Worm (Caenorhabditis elegans) whole organism, L2 larva: ENCODE measurements around the gene C13A2.9.

Experiments
- C34F6.9 ChIP-seq: fragments of 150-350 bp; optimal IDR thresholded peaks from 2 replicates; lab custom pipeline; 2014; ENCODE audit warnings: missing biosample characterization, missing genetic modification characterization
- F13H6.1 ChIP-seq: sonication (generic microtip); optimal IDR thresholded peaks from 2 replicates; lab custom pipeline; 2016; ENCODE audit warnings: missing genetic modification characterization, missing compliant biosample characterization
- R02D3.7 ChIP-seq: fragments of 150-350 bp; optimal IDR thresholded peaks from 2 replicates; lab custom pipeline; 2014; ENCODE audit warnings: missing biosample characterization, missing genetic modification characterization
- Y55F3AM.14 ChIP-seq: fragments of 200-800 bp; sonication (Bioruptor generic); optimal IDR thresholded peaks from 2 replicates; lab custom pipeline; 2018; ENCODE audit warnings: mild to moderate bottlenecking, missing genetic modification characterization, missing compliant biosample characterization
- alr-1 ChIP-seq: fragments of 150-350 bp; optimal IDR thresholded peaks from 2 replicates; lab custom pipeline; 2014; ENCODE audit warnings: missing biosample characterization, missing genetic modification characterization
- aly-2 ChIP-seq: fragments of 150-350 bp; optimal IDR thresholded peaks from 2 replicates; lab custom pipeline; 2014; ENCODE audit warnings: missing biosample characterization, missing genetic modification characterization
- ama-1 ChIP-seq: fragments of 150-350 bp; optimal IDR thresholded peaks from 2 replicates; lab custom pipeline; 2018; ENCODE audit warnings: inconsistent platforms
- blmp-1 ChIP-seq: sonication (generic microtip); optimal IDR thresholded peaks from 2 replicates; lab custom pipeline; 2017; ENCODE audit warnings: missing genetic modification characterization, mild to moderate bottlenecking, missing compliant biosample characterization, antibody characterized with exemption, moderate library complexity; ENCODE audit not compliant: insufficient read depth
- ceh-82 ChIP-seq: fragments of 150-350 bp; optimal IDR thresholded peaks from 2 replicates; lab custom pipeline; 2014; ENCODE audit warnings: missing biosample characterization, missing genetic modification characterization
- crh-2 ChIP-seq: sonication (generic microtip); optimal IDR thresholded peaks from 2 replicates; lab custom pipeline; 2017; ENCODE audit warnings: missing biosample characterization, missing genetic modification characterization
- dmd-4 ChIP-seq: sonication (generic microtip); optimal IDR thresholded peaks from 2 replicates; lab custom pipeline; 2017; ENCODE audit warnings: missing biosample characterization, missing genetic modification characterization
- egl-27 ChIP-seq: sonication (generic microtip); optimal IDR thresholded peaks from 3 replicates; lab custom pipeline; 2017; ENCODE audit warnings: missing biosample characterization, missing genetic modification reagents, missing genetic modification characterization
- elt-1 ChIP-seq: fragments of 150-350 bp; optimal IDR thresholded peaks from 2 replicates; lab custom pipeline; 2014; ENCODE audit warnings: missing biosample characterization, missing genetic modification characterization
- elt-3 ChIP-seq: sonication (generic microtip); optimal IDR thresholded peaks from 2 replicates; lab custom pipeline; 2017; ENCODE audit warnings: missing biosample characterization, missing genetic modification characterization
- fos-1 ChIP-seq: fragments of 150-350 bp; optimal IDR thresholded peaks from 2 replicates; lab custom pipeline; 2014; ENCODE audit warnings: missing biosample characterization, missing genetic modification characterization
- gmeb-1 ChIP-seq: fragments of 150-350 bp; optimal IDR thresholded peaks from 2 replicates; lab custom pipeline; 2014; ENCODE audit warnings: missing biosample characterization, missing genetic modification characterization
- lin-39 ChIP-seq: fragments of 150-350 bp; optimal IDR thresholded peaks from 2 replicates; lab custom pipeline; 2014; ENCODE audit warnings: missing biosample characterization, missing genetic modification reagents, missing genetic modification characterization
- lsy-2 ChIP-seq, 2 experiments: fragments of 150-350 bp in 1 of 2; sonication (generic microtip) in 1 of 2; optimal IDR thresholded peaks; 2 replicates each; lab custom pipeline; 2014 to 2017; ENCODE audit warnings: missing biosample characterization in 2 of 2, missing genetic modification characterization in 2 of 2
- mab-5 ChIP-seq: fragments of 150-350 bp; optimal IDR thresholded peaks from 2 replicates; lab custom pipeline; 2014; ENCODE audit warnings: missing biosample characterization, missing genetic modification characterization
- mbf-1 ChIP-seq: sonication (generic microtip); optimal IDR thresholded peaks from 2 replicates; lab custom pipeline; 2017; ENCODE audit warnings: missing biosample characterization, missing genetic modification characterization
- mdl-1 ChIP-seq, 2 experiments: fragments of 150-350 bp in 1 of 2; sonication (generic microtip) in 1 of 2; optimal IDR thresholded peaks; 2 replicates each; lab custom pipeline; 2017; ENCODE audit warnings: missing biosample characterization in 2 of 2, missing genetic modification characterization in 2 of 2
- nhr-11 ChIP-seq: fragments of 150-350 bp; optimal IDR thresholded peaks from 2 replicates; lab custom pipeline; 2014; ENCODE audit warnings: missing biosample characterization, missing genetic modification characterization
- nhr-129 ChIP-seq: fragments of 150-350 bp; optimal IDR thresholded peaks from 2 replicates; lab custom pipeline; 2014; ENCODE audit warnings: missing biosample characterization, missing genetic modification characterization
- nhr-21 ChIP-seq: fragments of 150-350 bp; optimal IDR thresholded peaks from 2 replicates; lab custom pipeline; 2014; ENCODE audit warnings: missing biosample characterization, missing genetic modification characterization
- nhr-23 ChIP-seq: fragments of 150-350 bp; optimal IDR thresholded peaks from 2 replicates; lab custom pipeline; 2014; ENCODE audit warnings: missing biosample characterization, missing genetic modification reagents, missing genetic modification characterization
- nhr-25 ChIP-seq: fragments of 150-350 bp; sonication (generic microtip); optimal IDR thresholded peaks from 3 replicates; lab custom pipeline; 2014; ENCODE audit warnings: missing biosample characterization, missing genetic modification characterization
- nhr-77 ChIP-seq: fragments of 150-350 bp; optimal IDR thresholded peaks from 2 replicates; lab custom pipeline; 2014; ENCODE audit warnings: missing biosample characterization, missing genetic modification characterization
- peb-1 ChIP-seq: fragments of 150-350 bp; optimal IDR thresholded peaks from 2 replicates; lab custom pipeline; 2014; ENCODE audit warnings: missing biosample characterization, missing genetic modification characterization
- skn-1 ChIP-seq: sonication (generic microtip); optimal IDR thresholded peaks from 2 replicates; lab custom pipeline; 2017; ENCODE audit warnings: missing biosample characterization, missing genetic modification characterization
- sma-3 ChIP-seq: sonication (generic microtip); optimal IDR thresholded peaks from 2 replicates; lab custom pipeline; 2016; ENCODE audit warnings: missing genetic modification reagents, missing genetic modification characterization, missing compliant biosample characterization
- snpc-4 ChIP-seq: fragments of 150-350 bp; optimal IDR thresholded peaks from 2 replicates; lab custom pipeline; 2014; ENCODE audit warnings: missing biosample characterization, missing genetic modification characterization
- unc-39 ChIP-seq: fragments of 150-350 bp; optimal IDR thresholded peaks from 2 replicates; lab custom pipeline; 2014; ENCODE audit warnings: missing biosample characterization, missing genetic modification characterization
- unc-55 ChIP-seq: fragments of 150-350 bp; sonication (generic microtip); optimal IDR thresholded peaks from 3 replicates; lab custom pipeline; 2014; ENCODE audit warnings: missing biosample characterization, missing genetic modification reagents, missing genetic modification characterization
- unc-62 ChIP-seq: fragments of 150-350 bp; optimal IDR thresholded peaks from 2 replicates; lab custom pipeline; 2014; ENCODE audit warnings: missing biosample characterization, missing genetic modification reagents, missing genetic modification characterization
- zag-1 ChIP-seq: fragments of 150-350 bp; optimal IDR thresholded peaks from 2 replicates; lab custom pipeline; 2014; ENCODE audit warnings: missing biosample characterization, missing genetic modification characterization
- ztf-1 ChIP-seq: fragments of 200-800 bp; sonication (Bioruptor generic); conservative IDR thresholded peaks from 2 replicates; pipeline ENCODE4 v1.3.6; 2022; ENCODE audit warnings: missing genetic modification characterization, missing compliant biosample characterization
- ztf-4 ChIP-seq: fragments of 150-350 bp; optimal IDR thresholded peaks from 2 replicates; lab custom pipeline; 2014; ENCODE audit warnings: missing biosample characterization, missing genetic modification characterization

The C13A2.9 gene

DNA sequence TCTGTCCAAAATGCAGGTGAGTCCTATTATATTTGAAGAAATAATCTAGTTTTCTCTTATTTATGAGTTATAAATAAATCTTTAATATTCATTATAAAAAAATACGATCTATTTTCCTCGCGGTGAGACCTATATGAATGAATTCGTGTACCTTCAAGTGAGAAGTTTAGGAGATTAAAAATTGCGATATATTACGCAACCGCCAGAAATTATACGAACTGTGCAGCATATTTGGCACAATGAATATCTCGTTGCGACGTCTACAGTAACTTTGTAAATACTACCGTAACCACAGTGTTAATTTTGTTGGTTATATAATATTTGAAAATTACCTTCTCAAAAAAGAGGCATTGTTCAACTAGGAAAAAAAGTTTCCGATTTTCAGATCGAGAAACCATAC lies 39.6 kb downstream of the C13A2.9 start:
- no peak for TF ChIP-seq mdl-1 (tag; optimal IDR thresholded peaks at IDR 0.05; lab: Kevin White, UChicago)
- TF ChIP-seq gmeb-1 (tag; lab: Kevin White, UChicago), result no peak
- no peak for TF ChIP-seq mab-5 (tag; lab: Kevin White, UChicago)
- no peak for TF ChIP-seq ztf-4 (tag; lab: Kevin White, UChicago)
- TF ChIP-seq, all 48 proteins: peak for 0

DNA sequence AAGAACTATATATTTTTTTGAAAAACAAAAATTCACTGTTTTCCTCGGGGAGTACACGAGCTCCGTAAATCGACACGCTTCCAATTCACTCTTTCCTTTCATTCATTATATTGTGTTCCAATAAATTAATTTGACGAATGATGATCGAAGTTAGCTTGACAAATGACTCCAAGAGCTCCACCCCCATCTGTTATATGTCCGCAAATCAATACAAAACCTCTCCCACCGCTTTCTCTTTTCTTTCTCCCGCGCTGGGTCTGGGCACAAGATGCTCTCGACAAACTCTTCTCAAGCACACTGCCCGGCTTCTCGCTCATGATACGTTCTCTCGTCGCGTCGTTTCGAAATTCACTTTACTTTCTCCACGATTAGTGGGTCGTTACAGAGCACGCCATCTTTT lies 40.0 kb downstream of the C13A2.9 start, which contains the start of gene C13F10.1:
Gene C13F10.1, plus strand, starts transcription at position 138 of the 400 bp plus-strand sequence.
- TF ChIP-seq dmd-4 (tag; lab: Kevin White, UChicago) (no peak), nhr-129 (peak; percentile 2), C34F6.9 (peak; percentile 45), mab-5 (tag; lab: Kevin White, UChicago) (peak; percentile 48), unc-55 (GFP tag; lab: Kevin White, UChicago) (peak; percentile 16), aly-2 (tag; lab: Kevin White, UChicago) (no peak), peb-1 (tag; lab: Kevin White, UChicago) (no peak), nhr-21 (tag; lab: Kevin White, UChicago) (no peak), crh-2 (no peak), skn-1 (tag; lab: Kevin White, UChicago) (no peak)

DNA sequence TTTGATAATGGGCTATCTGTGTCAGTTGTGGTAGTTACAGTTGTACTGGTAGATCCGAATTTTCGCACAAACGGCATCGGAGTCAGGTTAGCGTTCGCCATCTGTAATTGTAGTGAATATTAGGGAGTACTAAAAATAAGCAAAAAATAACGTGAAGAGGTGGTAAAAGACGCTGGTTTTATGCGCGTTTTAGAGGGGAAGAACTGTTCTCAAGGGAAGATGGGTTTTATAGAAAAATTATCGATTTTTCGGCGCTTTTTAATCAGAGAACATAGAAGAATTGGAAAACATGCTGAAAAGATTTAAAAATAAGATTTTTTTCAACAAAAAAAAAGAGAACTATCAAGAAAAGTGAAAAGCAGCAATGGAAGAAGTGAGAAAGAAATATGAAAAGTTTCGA lies 40.8 kb downstream of the C13A2.9 start, which contains the start of gene C13F10.7:
Gene C13F10.7, minus strand, starts transcription at position 101 of the 400 bp plus-strand sequence.
- no peak for TF ChIP-seq alr-1 (tag; lab: Kevin White, UChicago)
- TF ChIP-seq zag-1 (tag; lab: Kevin White, UChicago), result no peak
- no peak for TF ChIP-seq F13H6.1
- TF ChIP-seq ama-1, result no peak
- no peak for TF ChIP-seq peb-1 (tag; lab: Kevin White, UChicago)
- TF ChIP-seq fos-1 (tag; lab: Kevin White, UChicago), result no peak
- TF ChIP-seq nhr-77 (tag; lab: Kevin White, UChicago), result no peak
- no peak for TF ChIP-seq Y55F3AM.14
- no peak for TF ChIP-seq unc-62 (GFP tag; lab: Kevin White, UChicago)
- TF ChIP-seq ztf-1 (GFP tag; lab: Robert Waterston, UW), result no peak
- TF ChIP-seq mdl-1 (tag; optimal IDR thresholded peaks at IDR 0.05; lab: Kevin White, UChicago), result no peak
- no peak for TF ChIP-seq unc-39 (tag; lab: Kevin White, UChicago)
- TF ChIP-seq aly-2 (tag; lab: Kevin White, UChicago), result no peak
- TF ChIP-seq, all 48 proteins: peak for 0

DNA sequence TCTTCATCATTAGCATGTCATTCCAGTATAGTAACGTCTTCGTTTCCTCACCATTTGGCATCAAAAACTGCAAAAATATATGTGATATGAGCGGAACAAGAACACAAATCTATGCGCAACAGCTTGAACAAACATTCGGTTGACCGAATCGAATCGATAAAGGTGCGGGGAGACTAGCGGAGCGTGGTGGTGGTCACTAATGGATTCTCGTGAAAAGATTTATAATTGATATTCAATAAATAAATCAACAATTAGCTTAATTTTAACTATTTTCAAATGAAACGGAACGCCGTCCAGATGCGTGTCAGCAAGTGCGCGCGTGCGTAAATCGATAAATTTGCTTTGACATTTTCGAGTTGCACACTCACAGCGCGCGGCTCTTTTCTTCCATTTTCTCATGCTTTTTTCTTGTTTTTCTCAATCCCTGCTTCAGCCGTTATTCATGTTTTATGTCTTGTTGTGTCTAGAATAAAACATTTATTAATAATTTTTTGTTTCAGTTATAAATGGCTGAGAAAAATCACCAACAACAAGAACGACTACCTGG lies 42.9 kb downstream of the C13A2.9 start, which contains the start of the genes C13F10.8, C13F10.6 and kxd-1:
Gene C13F10.8, minus strand, starts transcription at position 51 of the 547 bp plus-strand sequence.
Gene C13F10.6, minus strand, starts transcription at position 67 of the 547 bp plus-strand sequence.
Gene kxd-1, plus strand, starts transcription at position 497 of the 547 bp plus-strand sequence.
- TF ChIP-seq aly-2 (tag; lab: Kevin White, UChicago) (no peak), dmd-4 (tag; lab: Kevin White, UChicago) (no peak), elt-3 (tag; lab: Kevin White, UChicago) (no peak), fos-1 (tag; lab: Kevin White, UChicago) (peak; percentile 5), mbf-1 (tag; lab: Kevin White, UChicago) (no peak), unc-55 (GFP tag; lab: Kevin White, UChicago) (peak; percentile 19), snpc-4 (tag; lab: Kevin White, UChicago) (no peak), lsy-2 (tag; optimal IDR thresholded peaks at IDR 0.05; lab: Kevin White, UChicago) (peak in 1 of 2 experiments; percentile 19)
- TF ChIP-seq, all 48 proteins: peak for 3

DNA sequence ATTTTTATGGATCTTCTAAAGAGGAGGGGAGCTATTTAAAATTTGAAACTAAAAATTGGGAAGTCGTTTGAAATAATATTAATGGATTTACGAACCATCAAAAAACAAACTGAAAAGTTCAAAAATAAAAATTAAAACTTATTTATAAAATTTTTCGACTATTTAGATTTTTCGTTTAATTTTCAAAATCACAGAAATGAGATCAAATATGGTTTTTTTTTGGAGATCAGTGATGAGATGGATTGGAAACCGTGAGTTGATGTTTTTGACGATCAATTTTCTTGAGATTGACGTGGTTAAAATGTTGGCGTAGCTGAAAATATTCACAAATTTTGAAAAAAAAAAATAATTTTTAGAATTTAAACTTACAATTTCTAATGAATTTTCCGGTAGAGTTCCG lies 45.0 kb downstream of the C13A2.9 start, which contains the start of gene C13F10.5:
Gene C13F10.5, minus strand, starts transcription at position 101 of the 400 bp plus-strand sequence.
- no peak for TF ChIP-seq Y55F3AM.14
- no peak for TF ChIP-seq egl-27 (tag; lab: Kevin White, UChicago)
- no peak for TF ChIP-seq snpc-4 (tag; lab: Kevin White, UChicago)
- no peak for TF ChIP-seq elt-3 (tag; lab: Kevin White, UChicago)

DNA sequence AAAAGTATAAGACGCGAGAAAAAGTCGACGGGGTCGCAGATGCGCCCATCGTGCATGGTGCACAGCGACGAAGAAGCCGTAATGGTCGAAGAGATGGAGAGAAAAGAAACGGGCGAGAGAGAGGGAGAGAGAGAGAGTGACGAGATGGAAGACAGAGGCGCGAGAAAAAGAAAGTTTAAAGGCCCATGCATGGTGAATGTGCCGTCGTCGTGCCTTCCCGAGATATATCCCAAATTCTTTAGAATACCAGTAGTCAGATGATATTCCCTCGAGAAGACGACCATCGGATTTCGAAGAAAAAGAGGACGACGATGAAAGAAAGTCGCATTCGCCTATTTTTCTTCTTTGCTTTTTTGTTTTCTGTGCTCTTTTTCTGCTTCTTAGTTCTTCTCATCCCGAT lies 47.9 kb downstream of the C13A2.9 start:
- no peak for TF ChIP-seq nhr-129
- TF ChIP-seq unc-55 (GFP tag; lab: Kevin White, UChicago), result peak; percentile 47
- no peak for TF ChIP-seq blmp-1 (tag; lab: Kevin White, UChicago)
- no peak for TF ChIP-seq mdl-1 (tag; optimal IDR thresholded peaks at IDR 0.05; lab: Kevin White, UChicago)
- TF ChIP-seq elt-1 (tag; lab: Kevin White, UChicago), result no peak
- no peak for TF ChIP-seq R02D3.7 (tag; lab: Kevin White, UChicago)
- no peak for TF ChIP-seq nhr-77 (tag; lab: Kevin White, UChicago)
- TF ChIP-seq lsy-2 (tag; optimal IDR thresholded peaks at IDR 0.05; lab: Kevin White, UChicago), result peak in 1 of 2 experiments; percentile 3
- no peak for TF ChIP-seq ceh-82 (tag; lab: Kevin White, UChicago)
- no peak for TF ChIP-seq ztf-4 (tag; lab: Kevin White, UChicago)
- TF ChIP-seq aly-2 (tag; lab: Kevin White, UChicago), result no peak
- peak; percentile 12 for TF ChIP-seq C34F6.9
- no peak for TF ChIP-seq nhr-11 (tag; lab: Kevin White, UChicago)
- no peak for TF ChIP-seq fos-1 (tag; lab: Kevin White, UChicago)
- no peak for TF ChIP-seq ztf-1 (GFP tag; lab: Robert Waterston, UW)
- TF ChIP-seq nhr-23 (tag; lab: Kevin White, UChicago), result no peak
- no peak for TF ChIP-seq lin-39
- no peak for TF ChIP-seq sma-3 (GFP tag; lab: Kevin White, UChicago)
- TF ChIP-seq nhr-25, result no peak
- TF ChIP-seq Y55F3AM.14, result no peak
- no peak for TF ChIP-seq crh-2
- TF ChIP-seq zag-1 (tag; lab: Kevin White, UChicago), result no peak
- no peak for TF ChIP-seq F13H6.1
- TF ChIP-seq, all 48 proteins: peak for 3
